Fruit fly (Drosophila melanogaster): Measurements from ENCODE around the gene CecA2.

Gene CecA2

dm6 chr3R:30258298-30258990 is 46.5 kb downstream of the CecA2 start:
- TF ChIP-seq corto (GFP tag; optimal IDR thresholded peaks at IDR 0.05) (peak; percentile 72), lbe (GFP tag; optimal IDR thresholded peaks at IDR 0.05) (peak; percentile 77), CG18476 (GFP tag; optimal IDR thresholded peaks at IDR 0.05) (no peak), bsh (GFP tag; optimal IDR thresholded peaks at IDR 0.05) (peak in 1 of 2 experiments; percentile 57), dan (GFP tag; IDR thresholded peaks at IDR 0.05) (no peak), nom (GFP tag; optimal IDR thresholded peaks at IDR 0.05) (peak; percentile 72), HLH4C (GFP tag; IDR thresholded peaks at IDR 0.05; ENCODE audit: partially characterized antibody) (no peak), Drgx (GFP tag; IDR thresholded peaks at IDR 0.05) (peak; percentile 58)

DNA sequence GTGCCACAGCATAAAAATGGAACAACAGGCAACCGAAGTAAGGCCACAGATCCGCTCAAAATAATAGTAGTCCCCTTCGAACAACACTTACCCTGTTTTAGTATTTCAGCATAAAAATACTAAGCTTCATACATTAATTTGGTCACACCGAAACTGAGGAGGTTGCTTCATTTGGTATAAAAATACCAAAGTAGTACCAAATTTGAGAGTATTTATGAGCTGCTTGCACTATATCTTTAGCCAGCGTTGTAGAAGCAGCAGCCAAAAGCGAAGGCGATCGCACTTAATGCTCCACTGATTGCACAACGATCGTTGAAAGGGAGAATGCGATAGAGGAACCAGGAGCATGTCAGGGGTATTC is 47.0 kb downstream of the CecA2 start:
- peak; percentile 63 for TF ChIP-seq Ets65A (GFP tag)
- peak; percentile 61 for TF ChIP-seq Drgx (GFP tag; IDR thresholded peaks at IDR 0.05)
- peak; percentile 75 for TF ChIP-seq nom (GFP tag; optimal IDR thresholded peaks at IDR 0.05)
- peak; percentile 94 for TF ChIP-seq corto (GFP tag; optimal IDR thresholded peaks at IDR 0.05)
- TF ChIP-seq fru (optimal IDR thresholded peaks at IDR 0.05), result no peak
- TF ChIP-seq Med (GFP tag), result peak; percentile 36
- no peak for TF ChIP-seq dpn (GFP tag; optimal IDR thresholded peaks at IDR 0.05)
- TF ChIP-seq shn (GFP tag; optimal IDR thresholded peaks at IDR 0.05), result no peak
- TF ChIP-seq CkIIα-i1 (GFP tag; IDR thresholded peaks at IDR 0.05), result no peak
- TF ChIP-seq bsh (GFP tag; optimal IDR thresholded peaks at IDR 0.05), result peak in 1 of 2 experiments; percentile 90
- TF ChIP-seq crp (GFP tag; optimal IDR thresholded peaks at IDR 0.05), result no peak
- TF ChIP-seq tna (GFP tag; IDR thresholded peaks at IDR 0.05; ENCODE audit: partially characterized antibody), result no peak
- peak; percentile 67 for TF ChIP-seq sens (GFP tag)
- TF ChIP-seq al (GFP tag; IDR thresholded peaks at IDR 0.05), result no peak
- peak; percentile 99 for TF ChIP-seq stwl (tag; optimal IDR thresholded peaks at IDR 0.05)
- no peak for TF ChIP-seq fd102C (GFP tag; optimal IDR thresholded peaks at IDR 0.05)
- TF ChIP-seq lbe (GFP tag; optimal IDR thresholded peaks at IDR 0.05), result peak; percentile 92

DNA sequence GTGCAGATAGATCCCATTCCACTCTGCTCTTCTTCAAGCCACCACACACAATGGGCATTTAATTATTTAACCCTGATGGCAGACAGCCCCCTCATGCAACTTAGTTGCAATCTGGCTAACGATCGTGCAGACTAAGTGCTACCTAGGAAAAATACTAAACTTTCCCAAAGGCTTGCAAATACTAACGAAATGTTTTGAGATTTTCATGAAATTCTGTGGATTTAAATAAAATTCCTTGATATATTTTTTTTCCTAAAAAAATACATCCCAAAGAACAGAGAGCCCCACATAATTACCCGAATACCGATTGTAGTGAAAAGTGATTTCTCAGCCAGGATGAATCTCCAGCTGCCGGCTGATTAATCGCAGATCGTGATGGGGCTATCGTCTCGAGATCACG is 47.6 kb downstream of the CecA2 start:
- TF ChIP-seq Spps (tag; optimal IDR thresholded peaks at IDR 0.05) (no peak), nom (GFP tag; optimal IDR thresholded peaks at IDR 0.05) (peak; percentile 13), trh (GFP tag; optimal IDR thresholded peaks at IDR 0.05) (no peak), al (GFP tag; IDR thresholded peaks at IDR 0.05) (no peak), Sox102F (GFP tag; optimal IDR thresholded peaks at IDR 0.05) (no peak)

DNA sequence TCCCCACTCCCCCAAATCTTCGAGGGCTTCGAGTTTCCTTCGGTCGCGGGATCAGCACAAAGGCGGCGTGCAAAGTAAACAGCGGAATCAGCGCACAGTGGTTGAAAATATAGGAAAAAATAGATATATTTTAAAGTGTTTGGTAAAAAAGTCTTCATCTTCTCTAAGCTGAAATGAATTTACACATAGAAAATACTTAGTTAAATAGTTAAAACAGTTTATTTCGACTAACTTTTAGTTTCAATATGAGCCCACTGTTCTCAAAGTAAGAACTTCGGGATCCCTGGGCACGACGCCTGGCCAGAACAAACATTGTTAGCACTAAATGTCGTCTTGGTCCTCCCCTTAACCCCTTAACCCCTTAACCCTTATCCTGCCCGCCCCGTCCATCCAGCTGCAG is 49.9 kb downstream of the CecA2 start:
- TF ChIP-seq crol (GFP tag; IDR thresholded peaks at IDR 0.05), result 0 out of 2 replicates have a peak, but pooled peaks have one; percentile 5
- no peak for TF ChIP-seq CG6654 (GFP tag; optimal IDR thresholded peaks at IDR 0.05)
- TF ChIP-seq Fer1 (GFP tag; optimal IDR thresholded peaks at IDR 0.05), result no peak
- TF ChIP-seq unpg (GFP tag; optimal IDR thresholded peaks at IDR 0.05), result peak; percentile 9
- TF ChIP-seq CG10565 (GFP tag; optimal IDR thresholded peaks at IDR 0.05), result no peak
- TF ChIP-seq CoRest (tag; optimal IDR thresholded peaks at IDR 0.05), result no peak
- TF ChIP-seq CG17328 (GFP tag; IDR thresholded peaks at IDR 0.05), result 0 out of 2 replicates have a peak, but pooled peaks have one; percentile 12
- TF ChIP-seq CG17359 (tag; optimal IDR thresholded peaks at IDR 0.05), result no peak
- peak; percentile 40 for TF ChIP-seq dmrt11E (tag; optimal IDR thresholded peaks at IDR 0.05)
- TF ChIP-seq CG13296 (GFP tag; optimal IDR thresholded peaks at IDR 0.05), result no peak
- no peak for TF ChIP-seq sima (GFP tag; optimal IDR thresholded peaks at IDR 0.05)
- TF ChIP-seq gcm2 (GFP tag; optimal IDR thresholded peaks at IDR 0.05), result no peak
- no peak for TF ChIP-seq CG17829 (tag; optimal IDR thresholded peaks at IDR 0.05)
- TF ChIP-seq gem (tag; optimal IDR thresholded peaks at IDR 0.05), result peak; percentile 32
- TF ChIP-seq CG17912 (GFP tag; optimal IDR thresholded peaks at IDR 0.05), result no peak
- peak; percentile 29; the same call in 1 of the 3 replicates for TF ChIP-seq row (GFP tag; IDR thresholded peaks at IDR 0.05)
- no peak for TF ChIP-seq CG17802 (tag; optimal IDR thresholded peaks at IDR 0.05)
- no peak for TF ChIP-seq CG12942 (GFP tag; optimal IDR thresholded peaks at IDR 0.05)
- TF ChIP-seq sens (GFP tag), result peak; percentile 73
- TF ChIP-seq HLH3B (GFP tag; IDR thresholded peaks at IDR 0.05), result no peak
- TF ChIP-seq CG10462 (GFP tag; optimal IDR thresholded peaks at IDR 0.05), result no peak
- no peak for TF ChIP-seq CG12071 (GFP tag; optimal IDR thresholded peaks at IDR 0.05)
- TF ChIP-seq CG17186 (GFP tag; optimal IDR thresholded peaks at IDR 0.05), result no peak
- TF ChIP-seq Sox102F (GFP tag; optimal IDR thresholded peaks at IDR 0.05), result peak; percentile 9

All from whole organism, embryonic.